Worm (Caenorhabditis elegans) whole organism, late embryonic: ENCODE measurements around the gene Y66A7A.7.

Source experiments
- C38D4.7 ChIP-seq: fragments of 200-800 bp; sonication (Bioruptor generic); optimal IDR thresholded peaks from 2 replicates; lab custom pipeline; 2018; ENCODE audit warnings: mild to moderate bottlenecking, missing genetic modification characterization, moderate library complexity, missing compliant biosample characterization
- K09A11.1 ChIP-seq: sonication (generic microtip); optimal IDR thresholded peaks from 2 replicates; lab custom pipeline; 2017; ENCODE audit warnings: antibody characterized with exemption, mild to moderate bottlenecking, missing genetic modification characterization, missing compliant biosample characterization; ENCODE audit not compliant: insufficient read depth
- T23F11.4 ChIP-seq: fragments of 200-800 bp; sonication (Bioruptor generic); optimal IDR thresholded peaks from 2 replicates; lab custom pipeline; 2018; ENCODE audit warnings: mild to moderate bottlenecking, missing genetic modification characterization, missing compliant biosample characterization
- ahr-1 ChIP-seq: sonication (generic microtip); optimal IDR thresholded peaks from 2 replicates; lab custom pipeline; 2016; ENCODE audit warnings: missing genetic modification characterization, missing compliant biosample characterization
- ama-1 ChIP-seq: fragments of 150-350 bp; optimal IDR thresholded peaks from 2 replicates; lab custom pipeline; 2014
- ceh-14 ChIP-seq: sonication (generic microtip); optimal IDR thresholded peaks from 2 replicates; lab custom pipeline; 2016; ENCODE audit warnings: missing genotype, missing genetic modification characterization, missing compliant biosample characterization
- ceh-18 ChIP-seq: sonication (generic microtip); optimal IDR thresholded peaks from 2 replicates; lab custom pipeline; 2016; ENCODE audit warnings: missing genetic modification characterization, missing compliant biosample characterization
- ceh-19 ChIP-seq: fragments of 200-800 bp; sonication (Bioruptor generic); optimal IDR thresholded peaks from 2 replicates; lab custom pipeline; 2018; ENCODE audit warnings: mild to moderate bottlenecking, missing genetic modification characterization, missing compliant biosample characterization
- ceh-22 ChIP-seq: sonication (generic microtip); optimal IDR thresholded peaks from 2 replicates; lab custom pipeline; 2017; ENCODE audit warnings: missing biosample characterization, missing genetic modification characterization
- ceh-31 ChIP-seq: sonication (generic microtip); optimal IDR thresholded peaks from 2 replicates; lab custom pipeline; 2016; ENCODE audit warnings: missing genetic modification characterization, missing compliant biosample characterization
- ceh-34 ChIP-seq: sonication (generic microtip); optimal IDR thresholded peaks from 2 replicates; lab custom pipeline; 2016; ENCODE audit warnings: mild to moderate bottlenecking, missing genetic modification characterization, missing compliant biosample characterization
- ceh-45 ChIP-seq: fragments of 200-800 bp; sonication (Bioruptor generic); IDR thresholded peaks from 2 replicates; pipeline ENCODE4 v1.3.6; 2022; ENCODE audit warnings: missing genetic modification reagents, missing genetic modification characterization, missing compliant biosample characterization
- ceh-48 ChIP-seq: sonication (generic microtip); optimal IDR thresholded peaks from 2 replicates; lab custom pipeline; 2016; ENCODE audit warnings: missing genetic modification characterization, inconsistent platforms, missing compliant biosample characterization
- ceh-9 ChIP-seq: sonication (generic microtip); optimal IDR thresholded peaks from 2 replicates; lab custom pipeline; 2016; ENCODE audit warnings: mild to moderate bottlenecking, missing genetic modification characterization, inconsistent platforms, missing compliant biosample characterization
- che-1 ChIP-seq: sonication (generic microtip); optimal IDR thresholded peaks from 2 replicates; lab custom pipeline; 2016; ENCODE audit warnings: mild to moderate bottlenecking, missing genetic modification characterization, missing compliant biosample characterization
- dve-1 ChIP-seq: sonication (generic microtip); optimal IDR thresholded peaks from 2 replicates; lab custom pipeline; 2017; ENCODE audit warnings: antibody characterized with exemption, mild to moderate bottlenecking, missing genetic modification characterization, missing compliant biosample characterization
- elt-4 ChIP-seq: sonication (generic microtip); optimal IDR thresholded peaks from 2 replicates; lab custom pipeline; 2016; ENCODE audit warnings: missing genetic modification characterization, missing compliant biosample characterization
- fkh-6 ChIP-seq: sonication (generic microtip); optimal IDR thresholded peaks from 2 replicates; lab custom pipeline; 2016; ENCODE audit warnings: missing genetic modification characterization, missing compliant biosample characterization
- gmeb-2 ChIP-seq: sonication (generic microtip); optimal IDR thresholded peaks from 2 replicates; lab custom pipeline; 2016; ENCODE audit warnings: missing genetic modification characterization, inconsistent platforms, missing compliant biosample characterization
- hlh-15 ChIP-seq: sonication (generic microtip); optimal IDR thresholded peaks from 2 replicates; lab custom pipeline; 2016; ENCODE audit warnings: missing genetic modification characterization, missing compliant biosample characterization
- hlh-30 ChIP-seq: sonication (generic microtip); optimal IDR thresholded peaks from 2 replicates; lab custom pipeline; 2017; ENCODE audit warnings: antibody characterized with exemption, missing genetic modification characterization, missing compliant biosample characterization; ENCODE audit not compliant: insufficient read depth
- lim-6 ChIP-seq: sonication (generic microtip); optimal IDR thresholded peaks from 2 replicates; lab custom pipeline; 2016; ENCODE audit warnings: missing genetic modification characterization, missing compliant biosample characterization
- mec-3 ChIP-seq: sonication (generic microtip); optimal IDR thresholded peaks from 2 replicates; lab custom pipeline; 2016; ENCODE audit warnings: borderline replicate concordance, missing genetic modification characterization, missing compliant biosample characterization
- nfya-1 ChIP-seq: sonication (generic microtip); optimal IDR thresholded peaks from 2 replicates; lab custom pipeline; 2017; ENCODE audit warnings: missing genetic modification characterization, mild to moderate bottlenecking, missing compliant biosample characterization, antibody characterized with exemption, moderate library complexity
- npax-4 ChIP-seq: sonication (generic microtip); optimal IDR thresholded peaks from 2 replicates; lab custom pipeline; 2016; ENCODE audit warnings: missing genetic modification characterization, missing compliant biosample characterization
- pax-1 ChIP-seq: fragments of 150-350 bp; optimal IDR thresholded peaks from 2 replicates; lab custom pipeline; 2014; ENCODE audit warnings: missing biosample characterization, missing genetic modification characterization
- pha-4 ChIP-seq: fragments of 150-350 bp; optimal IDR thresholded peaks from 2 replicates; lab custom pipeline; 2018; ENCODE audit warnings: missing biosample characterization, missing genetic modification reagents, missing genetic modification characterization
- sdc-2 ChIP-seq: sonication (generic microtip); optimal IDR thresholded peaks from 2 replicates; lab custom pipeline; 2016; ENCODE audit warnings: missing genotype, missing genetic modification characterization, missing compliant biosample characterization
- sox-4 ChIP-seq: sonication (generic microtip); optimal IDR thresholded peaks from 2 replicates; lab custom pipeline; 2017; ENCODE audit warnings: mild to moderate bottlenecking, missing genetic modification characterization, inconsistent platforms, missing compliant biosample characterization
- tbx-7 ChIP-seq: sonication (generic microtip); optimal IDR thresholded peaks from 2 replicates; lab custom pipeline; 2016; ENCODE audit warnings: missing genotype, missing genetic modification characterization, missing compliant biosample characterization
- ttx-3 ChIP-seq: sonication (generic microtip); optimal IDR thresholded peaks from 2 replicates; lab custom pipeline; 2016; ENCODE audit warnings: missing genetic modification reagents, missing genetic modification characterization, missing compliant biosample characterization
- unc-55 ChIP-seq: sonication (generic microtip); optimal IDR thresholded peaks from 2 replicates; lab custom pipeline; 2017; ENCODE audit warnings: missing biosample characterization, missing genetic modification reagents, missing genetic modification characterization
- unc-86 ChIP-seq: sonication (generic microtip); optimal IDR thresholded peaks from 2 replicates; lab custom pipeline; 2016; ENCODE audit warnings: missing genetic modification characterization, missing compliant biosample characterization
- zip-5 ChIP-seq: sonication (generic microtip); optimal IDR thresholded peaks from 2 replicates; lab custom pipeline; 2016; ENCODE audit warnings: missing genetic modification characterization, missing compliant biosample characterization

Y66A7A.7 gene

DNA sequence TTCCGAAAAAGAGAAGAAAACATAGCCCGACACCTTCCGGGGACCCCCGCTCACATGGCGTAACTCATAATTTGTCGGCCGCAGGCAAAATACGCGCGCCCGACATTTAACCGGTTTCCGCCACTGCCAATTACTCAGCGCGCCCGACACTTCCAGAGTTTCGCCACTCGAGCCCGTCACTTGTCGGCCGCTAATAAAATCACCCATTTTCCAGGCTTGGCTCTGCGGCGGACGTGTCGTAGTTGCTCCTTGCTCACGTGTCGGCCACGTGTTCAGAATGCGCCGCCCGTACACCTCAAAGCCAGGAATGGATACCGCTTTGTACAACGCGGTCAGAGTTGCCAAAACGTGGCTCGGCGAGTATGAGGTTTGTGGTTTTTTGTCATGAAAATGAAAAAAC is 1.6 kb downstream of the Y66A7A.7 start:
- TF ChIP-seq pha-4 (tag; lab: Kevin White, UChicago) (no peak), mec-3 (peak; percentile 30)

DNA sequence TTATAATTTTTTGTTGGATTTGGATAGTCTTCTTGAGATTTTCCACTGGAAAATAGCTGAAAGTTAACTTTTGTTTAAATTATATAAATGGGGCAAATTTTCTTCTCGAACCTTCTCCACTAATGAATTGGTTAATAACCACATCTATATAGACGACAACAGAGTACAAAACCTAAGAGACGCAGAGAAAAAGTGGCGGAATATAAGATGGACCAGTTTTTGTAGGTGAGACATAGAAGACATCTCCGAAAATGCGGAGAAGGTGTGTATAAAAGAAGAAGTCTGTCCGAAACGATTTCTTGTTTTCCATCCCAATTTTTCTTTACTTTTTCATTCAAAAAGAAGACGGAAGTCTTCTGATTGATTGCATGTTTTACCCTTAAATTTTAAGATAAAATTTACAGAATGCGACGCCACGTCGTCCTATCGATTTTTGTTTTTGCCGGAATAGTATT is 4.4 kb downstream of the Y66A7A.7 start, which contains the start of gene gly-8:
Gene gly-8, plus strand, starts transcription at position 405 of the 455 bp plus-strand sequence.
- TF ChIP-seq hlh-30 (tag; lab: Kevin White, UChicago) (no peak), ceh-31 (tag; lab: Kevin White, UChicago) (no peak), hlh-15 (tag; lab: Kevin White, UChicago) (no peak), ceh-9 (tag; lab: Kevin White, UChicago) (no peak), ceh-34 (tag; lab: Kevin White, UChicago) (no peak), ceh-14 (tag; lab: Kevin White, UChicago) (no peak), pax-1 (no peak), T23F11.4 (GFP tag; lab: Kevin White, UChicago) (no peak), ttx-3 (tag; lab: Kevin White, UChicago) (no peak), K09A11.1 (no peak), tbx-7 (tag; lab: Kevin White, UChicago) (no peak), sdc-2 (tag; lab: Kevin White, UChicago) (no peak), unc-55 (no peak), ama-1 (lab: Kevin White, UChicago) (no peak)

DNA sequence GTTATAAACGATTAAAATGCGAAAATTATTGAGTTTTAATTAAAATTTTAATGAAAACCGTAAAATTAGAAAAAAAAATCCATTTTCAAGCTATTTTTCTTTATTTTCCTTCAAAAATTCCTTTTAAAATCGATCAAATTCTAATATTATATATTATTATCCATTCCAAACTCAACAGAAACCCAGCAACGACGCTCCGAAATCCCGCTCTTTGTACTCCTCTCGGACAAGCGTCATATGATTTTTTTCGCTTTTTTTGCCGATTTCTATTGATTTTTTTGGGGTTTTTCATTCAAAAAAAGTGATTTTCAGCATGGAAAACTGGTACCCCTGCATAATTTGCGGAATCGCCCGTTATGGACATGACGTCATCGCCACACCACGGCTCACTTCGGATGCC is 12.8 kb downstream of the Y66A7A.7 start, which contains the start of gene ceh-91:
Gene ceh-91, plus strand, starts transcription at position 301 of the 400 bp plus-strand sequence.
- TF ChIP-seq dve-1 (tag; lab: Kevin White, UChicago): no peak
- no peak for TF ChIP-seq sox-4 (tag; lab: Kevin White, UChicago)
- no peak for TF ChIP-seq npax-4 (tag; lab: Kevin White, UChicago)
- TF ChIP-seq ceh-22 (tag; lab: Kevin White, UChicago): no peak
- TF ChIP-seq ceh-34 (tag; lab: Kevin White, UChicago): no peak
- no peak for TF ChIP-seq ttx-3 (tag; lab: Kevin White, UChicago)
- TF ChIP-seq ceh-31 (tag; lab: Kevin White, UChicago): no peak
- no peak for TF ChIP-seq zip-5 (tag; lab: Kevin White, UChicago)

DNA sequence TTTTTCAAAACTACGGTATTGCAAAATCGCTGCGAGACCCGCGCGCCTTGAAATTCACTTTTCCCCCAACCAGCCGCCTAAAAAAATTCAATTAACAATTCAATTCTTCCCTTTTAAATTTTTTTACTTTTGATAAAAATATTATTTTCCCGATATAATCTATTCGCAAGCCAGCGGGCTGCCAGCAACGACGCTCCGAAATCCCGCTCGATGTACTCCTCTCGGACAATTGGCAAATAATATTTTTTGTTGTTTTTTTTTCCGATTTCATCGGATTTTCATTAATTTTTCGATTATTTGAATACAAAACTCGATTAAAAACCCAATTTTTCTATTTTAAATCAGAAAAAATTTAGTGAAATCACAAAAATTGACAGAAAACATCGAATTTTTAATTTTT is 13.5 kb downstream of the Y66A7A.7 start:
- TF ChIP-seq ahr-1 (tag; lab: Kevin White, UChicago) (no peak), ceh-19 (no peak), ceh-18 (tag; lab: Kevin White, UChicago) (no peak), ceh-22 (tag; lab: Kevin White, UChicago) (no peak), che-1 (tag; lab: Kevin White, UChicago) (no peak), ceh-48 (tag; lab: Kevin White, UChicago) (no peak), gmeb-2 (tag; lab: Kevin White, UChicago) (no peak), lim-6 (no peak), hlh-15 (tag; lab: Kevin White, UChicago) (no peak), unc-86 (tag; lab: Kevin White, UChicago) (no peak), elt-4 (tag; lab: Kevin White, UChicago) (no peak)

DNA sequence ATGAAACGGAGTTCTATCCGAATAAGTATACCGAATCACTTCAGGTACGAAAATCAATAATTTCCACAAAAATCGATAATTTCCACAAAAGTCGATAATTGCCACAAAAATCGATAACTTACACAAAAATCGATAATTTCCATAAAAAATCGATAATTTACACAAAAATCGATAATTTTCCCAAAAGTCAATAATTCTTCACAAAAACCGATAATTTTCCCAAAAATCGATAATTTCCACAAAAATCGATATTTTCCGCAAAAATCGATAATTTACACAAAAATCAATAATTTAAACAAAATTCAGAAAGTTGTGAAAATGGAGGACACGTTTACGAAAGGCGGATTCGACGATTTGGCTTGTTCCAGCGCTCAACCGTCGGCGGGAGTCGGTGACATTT is 14.4 kb downstream of the Y66A7A.7 start:
- TF ChIP-seq fkh-6 (tag; lab: Kevin White, UChicago): no peak
- peak; percentile 97 for TF ChIP-seq ceh-48 (tag; lab: Kevin White, UChicago)
- TF ChIP-seq elt-4 (tag; lab: Kevin White, UChicago): no peak
- TF ChIP-seq C38D4.7 (GFP tag; lab: Kevin White, UChicago): no peak
- no peak for TF ChIP-seq zip-5 (tag; lab: Kevin White, UChicago)
- no peak for TF ChIP-seq sdc-2 (tag; lab: Kevin White, UChicago)
- no peak for TF ChIP-seq nfya-1 (tag; lab: Kevin White, UChicago)
- no peak for TF ChIP-seq ceh-45 (GFP tag; lab: Robert Waterston, UW)
- TF ChIP-seq, all 69 proteins: peak for 1
